Worm (Caenorhabditis elegans) whole organism, young adult: ENCODE results near the gene lgc-26.

ENCODE experiments used
- B0019.2 ChIP-seq: fragments of 200-800 bp; sonication (Bioruptor generic); conservative IDR thresholded peaks from 2 replicates; pipeline ENCODE4 v1.3.6; 2022; ENCODE audit warnings: missing genetic modification reagents, missing genetic modification characterization, missing compliant biosample characterization
- Y95B8A.8 ChIP-seq: fragments of 200-800 bp; sonication (Bioruptor generic); IDR thresholded peaks from 2 replicates; pipeline ENCODE4 v1.3.6; 2022; ENCODE audit warnings: missing genetic modification reagents, missing genetic modification characterization, missing compliant biosample characterization
- ama-1 ChIP-seq, 3 experiments: fragments of 150-350 bp in 1 of 3; sonication (generic microtip) in 2 of 3; optimal IDR thresholded peaks; 2 replicates each; lab custom pipeline; 2014 to 2018; ENCODE audit warnings: missing biosample characterization in 2 of 3, missing genetic modification characterization in 2 of 3, missing genetic modification reagents in 2 of 3
- chd-7 ChIP-seq: sonication (generic microtip); optimal IDR thresholded peaks from 2 replicates; lab custom pipeline; 2016; ENCODE audit warnings: mild to moderate bottlenecking, missing genetic modification characterization, moderate library complexity, missing compliant biosample characterization
- egl-44 ChIP-seq: fragments of 200-800 bp; sonication (Bioruptor generic); IDR thresholded peaks from 2 replicates; pipeline ENCODE4 v1.3.6; 2022; ENCODE audit warnings: missing genetic modification reagents, missing genetic modification characterization, missing compliant biosample characterization
- gei-17 ChIP-seq: fragments of 200-800 bp; sonication (Bioruptor generic); optimal IDR thresholded peaks from 2 replicates; lab custom pipeline; 2018; ENCODE audit warnings: mild to moderate bottlenecking, missing genetic modification characterization, missing compliant biosample characterization
- nfya-1 ChIP-seq: sonication (generic microtip); optimal IDR thresholded peaks from 2 replicates; lab custom pipeline; 2017; ENCODE audit warnings: antibody characterized with exemption, missing compliant biosample characterization, missing genetic modification characterization, borderline replicate concordance; ENCODE audit not compliant: insufficient read depth
- tbx-9 ChIP-seq: sonication (generic microtip); optimal IDR thresholded peaks from 2 replicates; lab custom pipeline; 2016; ENCODE audit warnings: borderline replicate concordance, missing genetic modification characterization, inconsistent platforms, missing compliant biosample characterization
- ztf-28 ChIP-seq: fragments of 200-800 bp; sonication (Bioruptor generic); IDR thresholded peaks from 2 replicates; pipeline ENCODE4 v1.3.6; 2022; ENCODE audit warnings: missing genetic modification reagents, missing genetic modification characterization, missing compliant biosample characterization

- TF ChIP-seq nfya-1 (tag; lab: Kevin White, UChicago) (no peak), egl-44 (GFP tag; lab: Robert Waterston, UW) (no peak), gei-17 (GFP tag; lab: Kevin White, UChicago) (no peak), tbx-9 (no peak), ama-1 (optimal IDR thresholded peaks at IDR 0.05; lab: Kevin White, UChicago) (no peak), ama-1 (GFP tag; optimal IDR thresholded peaks at IDR 0.05; lab: Kevin White, UChicago) (no peak), chd-7 (tag; lab: Kevin White, UChicago) (no peak), B0019.2 (GFP tag; lab: Robert Waterston, UW) (no peak), Y95B8A.8 (GFP tag; lab: Robert Waterston, UW) (no peak), ztf-28 (GFP tag; lab: Robert Waterston, UW) (no peak)
Measured at ce11 chrV:219632-220031, 48.5 kb upstream of the lgc-26 start, which contains the start of gene srh-80.
